Worm (Caenorhabditis elegans): Measurements from ENCODE around the gene lron-15.

- TF ChIP-seq egl-27 (tag; optimal IDR thresholded peaks at IDR 0.05) (no peak), nhr-25 (tag; optimal IDR thresholded peaks at IDR 0.05; ENCODE audit: borderline replicate concordance, insufficient read depth) (no peak), R02D3.7 (tag; optimal IDR thresholded peaks at IDR 0.05) (no peak), nhr-237 (tag; optimal IDR thresholded peaks at IDR 0.05) (no peak)
Measured at ce11 chrII:6520103-6520502, 24.6 kb downstream of the lron-15 start.
